Fruit fly (Drosophila melanogaster) whole organism, embryonic: ENCODE data around the gene Gnf1.

Source experiments
- BEAF-32 ChIP-seq: fragments of 200-800 bp; sonication (Bioruptor generic); optimal IDR thresholded peaks from 3 replicates; lab custom pipeline; 2017; ENCODE audit warnings: missing biosample characterization, missing genetic modification characterization, mild to moderate bottlenecking, moderate library complexity, missing genetic modification reagents
- Blimp-1 ChIP-seq: fragments of 200-800 bp; sonication (Bioruptor generic); optimal IDR thresholded peaks from 3 replicates; lab custom pipeline; 2018; ENCODE audit warnings: missing biosample characterization, missing genetic modification characterization, mild to moderate bottlenecking, moderate library complexity, missing genetic modification reagents
- CG1024 ChIP-seq: fragments of 200-800 bp; sonication (Bioruptor generic); IDR thresholded peaks from 2 replicates; pipeline ENCODE4 v1.3.6; 2022; ENCODE audit warnings: missing biosample characterization, missing genetic modification characterization
- CG10565 ChIP-seq: fragments of 200-800 bp; sonication (Bioruptor generic); optimal IDR thresholded peaks from 3 replicates; lab custom pipeline; 2016; ENCODE audit warnings: missing biosample characterization, mild to moderate bottlenecking, missing genetic modification characterization
- CG10979 ChIP-seq: fragments of 200-800 bp; sonication (Bioruptor generic); optimal IDR thresholded peaks from 2 replicates; lab custom pipeline; 2018; ENCODE audit warnings: missing biosample characterization, mild to moderate bottlenecking, missing genetic modification characterization, moderate library complexity
- CG12942 ChIP-seq: fragments of 200-800 bp; sonication (Bioruptor generic); optimal IDR thresholded peaks from 3 replicates; lab custom pipeline; 2016; ENCODE audit warnings: missing biosample characterization, missing genetic modification characterization
- CG13296 ChIP-seq: fragments of 200-800 bp; sonication (Bioruptor generic); optimal IDR thresholded peaks from 3 replicates; lab custom pipeline; 2018; ENCODE audit warnings: missing biosample characterization, mild to moderate bottlenecking, missing genetic modification characterization
- CG13894 ChIP-seq: fragments of 200-800 bp; sonication (Bioruptor generic); optimal IDR thresholded peaks from 3 replicates; lab custom pipeline; 2018; ENCODE audit warnings: missing biosample characterization, mild to moderate bottlenecking, missing genetic modification characterization, moderate library complexity
- CG14860 ChIP-seq: fragments of 200-800 bp; sonication (Bioruptor generic); IDR thresholded peaks from 3 replicates; pipeline ENCODE4 v1.3.6; 2022; ENCODE audit warnings: missing biosample characterization, missing genetic modification characterization; ENCODE audit not compliant: partially characterized antibody
- CG14965 ChIP-seq: fragments of 200-800 bp; sonication (Bioruptor generic); optimal IDR thresholded peaks from 2 replicates; lab custom pipeline; 2016; ENCODE audit warnings: missing biosample characterization, missing genetic modification characterization, borderline replicate concordance
- CG16779 ChIP-seq: fragments of 200-800 bp; sonication (Bioruptor generic); IDR thresholded peaks from 2 replicates; pipeline ENCODE4 v1.3.6; 2022; ENCODE audit warnings: missing biosample characterization, missing genetic modification characterization
- CG2129 ChIP-seq: fragments of 200-800 bp; sonication (Bioruptor generic); IDR thresholded peaks from 2 replicates; pipeline ENCODE4 v1.3.6; 2022; ENCODE audit warnings: missing biosample characterization, missing genetic modification characterization; ENCODE audit not compliant: partially characterized antibody
- CG30020 ChIP-seq: fragments of 200-800 bp; optimal IDR thresholded peaks from 2 replicates; lab custom pipeline; 2019; ENCODE audit warnings: missing biosample characterization, mild to moderate bottlenecking, missing genetic modification characterization, moderate library complexity
- CG32767 ChIP-seq: fragments of 200-800 bp; sonication (Bioruptor generic); IDR thresholded peaks from 2 replicates; pipeline ENCODE4 v1.3.6; 2022; ENCODE audit warnings: missing biosample characterization, missing genetic modification characterization
- CG3281 ChIP-seq: fragments of 200-800 bp; sonication (Bioruptor generic); optimal IDR thresholded peaks from 3 replicates; lab custom pipeline; 2017; ENCODE audit warnings: missing biosample characterization, mild to moderate bottlenecking, missing genetic modification characterization
- CG3407 ChIP-seq: fragments of 200-800 bp; sonication (Bioruptor generic); optimal IDR thresholded peaks from 2 replicates; lab custom pipeline; 2018; ENCODE audit warnings: missing biosample characterization, mild to moderate bottlenecking, missing genetic modification characterization
- CG34224 ChIP-seq: fragments of 200-800 bp; sonication (Bioruptor generic); IDR thresholded peaks from 3 replicates; pipeline ENCODE4 v1.3.6; 2022; ENCODE audit warnings: missing biosample characterization, missing genetic modification characterization; ENCODE audit not compliant: partially characterized antibody
- CG34422 ChIP-seq: fragments of 200-800 bp; sonication (Bioruptor generic); IDR thresholded peaks from 3 replicates; pipeline ENCODE4 v1.3.6; 2022; ENCODE audit warnings: missing biosample characterization, missing genetic modification characterization
- CG4424 ChIP-seq: fragments of 200-800 bp; sonication (Bioruptor generic); optimal IDR thresholded peaks from 3 replicates; lab custom pipeline; 2016; ENCODE audit warnings: missing biosample characterization, missing genetic modification characterization
- CG8924 ChIP-seq: fragments of 200-800 bp; optimal IDR thresholded peaks from 3 replicates; lab custom pipeline; 2019; ENCODE audit warnings: missing biosample characterization, mild to moderate bottlenecking, missing genetic modification characterization, moderate library complexity
- CG9437 ChIP-seq: fragments of 200-800 bp; sonication (Bioruptor generic); optimal IDR thresholded peaks from 2 replicates; lab custom pipeline; 2018; ENCODE audit warnings: missing biosample characterization, mild to moderate bottlenecking, missing genetic modification characterization
- CG9727 ChIP-seq: fragments of 200-800 bp; sonication (Bioruptor generic); optimal IDR thresholded peaks from 3 replicates; lab custom pipeline; 2017; ENCODE audit warnings: missing biosample characterization, mild to moderate bottlenecking, missing genetic modification characterization
- CG9797 ChIP-seq: fragments of 200-800 bp; sonication (Bioruptor generic); optimal IDR thresholded peaks from 3 replicates; lab custom pipeline; 2018; ENCODE audit warnings: missing biosample characterization, mild to moderate bottlenecking, missing genetic modification characterization
- CG9932 ChIP-seq: fragments of 200-800 bp; sonication (Bioruptor generic); IDR thresholded peaks from 2 replicates; pipeline ENCODE4 v1.3.6; 2022; ENCODE audit warnings: missing biosample characterization, missing genetic modification characterization
- Doc3 ChIP-seq: fragments of 200-800 bp; sonication (Bioruptor generic); IDR thresholded peaks from 3 replicates; pipeline ENCODE4 v1.3.6; 2022; ENCODE audit warnings: missing biosample characterization, missing genetic modification characterization; ENCODE audit not compliant: partially characterized antibody
- Dp ChIP-seq: fragments of 200-800 bp; sonication (Bioruptor generic); optimal IDR thresholded peaks from 2 replicates; lab custom pipeline; 2018; ENCODE audit warnings: missing biosample characterization, mild to moderate bottlenecking, missing genetic modification characterization, moderate library complexity
- Ets65A ChIP-seq: fragments of 200-800 bp; sonication (Bioruptor generic); peaks from one replicate; lab custom pipeline; 2016; ENCODE audit warnings: missing biosample characterization, missing genetic modification characterization
- Oaz ChIP-seq: fragments of 200-800 bp; sonication (Bioruptor generic); IDR thresholded peaks from 2 replicates; pipeline ENCODE4 v1.3.6; 2022; ENCODE audit warnings: missing biosample characterization, missing genetic modification characterization
- Optix ChIP-seq: fragments of 200-800 bp; sonication (Bioruptor generic); IDR thresholded peaks from 3 replicates; pipeline ENCODE4 v1.3.6; 2022; ENCODE audit warnings: missing biosample characterization, missing genetic modification characterization
- Ravus ChIP-seq: fragments of 200-800 bp; sonication (Bioruptor generic); IDR thresholded peaks from 2 replicates; pipeline ENCODE4 v1.3.6; 2022; ENCODE audit warnings: missing biosample characterization, missing genetic modification characterization
- Side ChIP-seq: fragments of 200-800 bp; sonication (Bioruptor generic); optimal IDR thresholded peaks from 2 replicates; lab custom pipeline; 2016; ENCODE audit warnings: missing biosample characterization, missing genetic modification characterization
- Sox102F ChIP-seq: fragments of 200-800 bp; sonication (Bioruptor generic); optimal IDR thresholded peaks from 2 replicates; lab custom pipeline; 2018; ENCODE audit warnings: missing biosample characterization, mild to moderate bottlenecking, missing genetic modification characterization, moderate library complexity
- Spps ChIP-seq: fragments of 200-800 bp; sonication (Bioruptor generic); optimal IDR thresholded peaks from 2 replicates; lab custom pipeline; 2018; ENCODE audit warnings: missing biosample characterization, mild to moderate bottlenecking, missing genetic modification characterization
- Sry-δ ChIP-seq: fragments of 200-800 bp; sonication (Bioruptor generic); optimal IDR thresholded peaks from 2 replicates; lab custom pipeline; 2016; ENCODE audit warnings: missing biosample characterization, missing genetic modification characterization
- Vsx1 ChIP-seq: fragments of 200-800 bp; sonication (Bioruptor generic); optimal IDR thresholded peaks from 2 replicates; lab custom pipeline; 2017; ENCODE audit warnings: missing biosample characterization, mild to moderate bottlenecking, missing genetic modification characterization, missing genetic modification reagents
- Xrp1 ChIP-seq: fragments of 200-800 bp; sonication (Bioruptor generic); IDR thresholded peaks from 2 replicates; pipeline ENCODE4 v1.3.6; 2022; ENCODE audit warnings: missing biosample characterization, missing genetic modification characterization
- amos ChIP-seq: fragments of 200-800 bp; sonication (Bioruptor generic); IDR thresholded peaks from 2 replicates; pipeline ENCODE4 v1.3.6; 2022; ENCODE audit warnings: missing biosample characterization, missing genetic modification characterization; ENCODE audit not compliant: partially characterized antibody
- chm ChIP-seq: fragments of 200-800 bp; sonication (Bioruptor generic); IDR thresholded peaks from 2 replicates; pipeline ENCODE4 v1.3.6; 2022; ENCODE audit warnings: missing biosample characterization, missing genetic modification characterization
- dati ChIP-seq: fragments of 200-800 bp; sonication (Bioruptor generic); IDR thresholded peaks from 2 replicates; pipeline ENCODE4 v1.3.6; 2022; ENCODE audit warnings: missing biosample characterization, missing genetic modification characterization
- dpn ChIP-seq, 2 experiments: fragments of 200-800 bp; sonication (Bioruptor generic); optimal IDR thresholded peaks; 3 replicates each; lab custom pipeline; 2016; ENCODE audit warnings: missing biosample characterization in 2 of 2, missing genetic modification characterization in 2 of 2
- gem ChIP-seq: fragments of 200-800 bp; sonication (Bioruptor generic); optimal IDR thresholded peaks from 2 replicates; lab custom pipeline; 2019; ENCODE audit warnings: missing biosample characterization, mild to moderate bottlenecking, missing genetic modification characterization, moderate library complexity
- hth ChIP-seq: fragments of >200 bp; optimal IDR thresholded peaks from 2 replicates; lab custom pipeline; 2017; ENCODE audit warnings: inconsistent platforms
- knrl ChIP-seq: fragments of 200-800 bp; sonication (Bioruptor generic); IDR thresholded peaks from 3 replicates; pipeline ENCODE4 v1.3.6; 2022; ENCODE audit warnings: missing biosample characterization, missing genetic modification characterization; ENCODE audit not compliant: partially characterized antibody
- mirr ChIP-seq: fragments of 200-800 bp; sonication (Bioruptor generic); optimal IDR thresholded peaks from 3 replicates; lab custom pipeline; 2018; ENCODE audit warnings: missing biosample characterization, mild to moderate bottlenecking, missing genetic modification characterization
- mld ChIP-seq: fragments of 200-800 bp; sonication (Bioruptor generic); IDR thresholded peaks from 3 replicates; pipeline ENCODE4 v1.3.6; 2022; ENCODE audit warnings: missing biosample characterization, missing genetic modification characterization; ENCODE audit not compliant: partially characterized antibody
- nmo ChIP-seq: fragments of 200-800 bp; sonication (Bioruptor generic); optimal IDR thresholded peaks from 2 replicates; lab custom pipeline; 2018; ENCODE audit warnings: missing biosample characterization, mild to moderate bottlenecking, missing genetic modification characterization, moderate library complexity
- vfl ChIP-seq: fragments of 200-800 bp; sonication (Bioruptor generic); optimal IDR thresholded peaks from 2 replicates; lab custom pipeline; 2016; ENCODE audit warnings: missing biosample characterization, missing genetic modification characterization
- vvl ChIP-seq: fragments of 200-800 bp; sonication (Bioruptor generic); IDR thresholded peaks from 2 replicates; pipeline ENCODE4 v1.3.6; 2022; ENCODE audit warnings: missing biosample characterization, missing genetic modification characterization

The Gnf1 gene

dm6 chr3R:4906627-4906940 lies 162 bp downstream of the Gnf1 start (continued):
- TF ChIP-seq CG10565 (GFP tag; lab: Kevin White, UChicago) (no peak), CG14860 (GFP tag; lab: Robert Waterston, UW) (0 out of 3 replicates have a peak, but pooled peaks have one; percentile 0), Spps (tag; lab: Kevin White, UChicago) (no peak), vvl (GFP tag; lab: Robert Waterston, UW) (0 out of 2 replicates have a peak, but pooled peaks have one; percentile 21), Ravus (GFP tag; lab: Robert Waterston, UW) (no peak), CG12942 (GFP tag; lab: Kevin White, UChicago) (no peak), Oaz (no peak), CG1024 (no peak), Ets65A (GFP tag; lab: Kevin White, UChicago) (no peak)

- TF ChIP-seq CG10979 = peak; percentile 24
- TF ChIP-seq CG3407 (GFP tag; lab: Kevin White, UChicago) = no peak
- TF ChIP-seq dpn (GFP tag; optimal IDR thresholded peaks at IDR 0.05; lab: Kevin White, UChicago) = peak; percentile 30 to 40
- peak; percentile 33 for TF ChIP-seq CG4424 (GFP tag; lab: Kevin White, UChicago)
- no peak for TF ChIP-seq vfl (GFP tag; lab: Kevin White, UChicago)
- TF ChIP-seq Blimp-1 (GFP tag; lab: Kevin White, UChicago) = peak; percentile 41
- no peak for TF ChIP-seq dati (GFP tag; lab: Robert Waterston, UW)
- peak; percentile 76 for TF ChIP-seq Sry-δ
- TF ChIP-seq CG14965 (GFP tag; lab: Kevin White, UChicago) = no peak
- TF ChIP-seq CG9797 (GFP tag; lab: Kevin White, UChicago) = peak; percentile 41
- peak; percentile 63 for TF ChIP-seq CG13296 (GFP tag; lab: Kevin White, UChicago)
- peak; percentile 80 for TF ChIP-seq CG34422 (GFP tag; lab: Robert Waterston, UW)
- peak; percentile 31 for TF ChIP-seq Xrp1 (GFP tag; lab: Robert Waterston, UW)
- peak; percentile 36 for TF ChIP-seq Vsx1 (GFP tag; lab: Kevin White, UChicago)
- TF ChIP-seq knrl (GFP tag; lab: Robert Waterston, UW) = peak; percentile 95
- peak; percentile 69 for TF ChIP-seq CG8924 (tag; lab: Kevin White, UChicago)
- peak; percentile 58 for TF ChIP-seq CG3281
- peak; percentile 65 for TF ChIP-seq CG9932 (GFP tag; lab: Robert Waterston, UW)
- peak; percentile 91 for TF ChIP-seq BEAF-32
- peak; percentile 59; the same call in 1 of the 2 replicates for TF ChIP-seq chm (GFP tag; lab: Robert Waterston, UW)
- TF ChIP-seq mirr (GFP tag; lab: Kevin White, UChicago) = peak; percentile 63
- TF ChIP-seq mld (GFP tag; lab: Robert Waterston, UW) = peak; percentile 85
- TF ChIP-seq Doc3 (GFP tag; lab: Robert Waterston, UW) = peak; percentile 94
- no peak for TF ChIP-seq Optix (GFP tag; lab: Robert Waterston, UW)
- TF ChIP-seq CG16779 (GFP tag; lab: Robert Waterston, UW) = 0 out of 2 replicates have a peak, but pooled peaks have one; percentile 14
- TF ChIP-seq nmo (GFP tag; lab: Kevin White, UChicago) = peak; percentile 53
- TF ChIP-seq Spps (tag; lab: Kevin White, UChicago) = peak; percentile 27
- peak; percentile 54 for TF ChIP-seq CG13894 (tag; lab: Kevin White, UChicago)
- TF ChIP-seq gem (tag; lab: Kevin White, UChicago) = peak; percentile 56
- peak; percentile 83 for TF ChIP-seq CG2129 (GFP tag; lab: Robert Waterston, UW)
- peak; percentile 39 for TF ChIP-seq CG9727 (GFP tag; lab: Kevin White, UChicago)
- TF ChIP-seq Side (GFP tag; lab: Kevin White, UChicago) = peak; percentile 51
- no peak for TF ChIP-seq hth (lab: Kevin White, UChicago)
- TF ChIP-seq CG9437 (GFP tag; lab: Kevin White, UChicago) = peak; percentile 51
- peak; percentile 42; the same call in 1 of the 2 replicates for TF ChIP-seq CG32767 (GFP tag; lab: Robert Waterston, UW)
- peak; percentile 90 for TF ChIP-seq CG34224
- TF ChIP-seq amos (GFP tag; lab: Robert Waterston, UW) = peak; percentile 97
- peak; percentile 7 for TF ChIP-seq Sox102F (GFP tag; lab: Kevin White, UChicago)
- TF ChIP-seq Dp = peak; percentile 69
- peak; percentile 57 for TF ChIP-seq CG30020
These were observed 4.0 kb downstream of the Gnf1 start, which contains the start of gene Cdep for dm6 chr3R:4910365-4910810. TSS of gene Cdep (plus strand) at chr3R:4910552.
